Fruit fly (Drosophila melanogaster): ENCODE measurements around the gene Myo95E.

- no peak for TF ChIP-seq psq (optimal IDR thresholded peaks at IDR 0.05)
- TF ChIP-seq usp (GFP tag; optimal IDR thresholded peaks at IDR 0.05): no peak
Measured at dm6 chr3R:24151924-24152809, 9.1 kb downstream of the Myo95E start, which contains the start of the genes p38a and CG6178.
